Worm (Caenorhabditis elegans): ENCODE measurements around the gene trpp-3.

The trpp-3 gene

DNA sequence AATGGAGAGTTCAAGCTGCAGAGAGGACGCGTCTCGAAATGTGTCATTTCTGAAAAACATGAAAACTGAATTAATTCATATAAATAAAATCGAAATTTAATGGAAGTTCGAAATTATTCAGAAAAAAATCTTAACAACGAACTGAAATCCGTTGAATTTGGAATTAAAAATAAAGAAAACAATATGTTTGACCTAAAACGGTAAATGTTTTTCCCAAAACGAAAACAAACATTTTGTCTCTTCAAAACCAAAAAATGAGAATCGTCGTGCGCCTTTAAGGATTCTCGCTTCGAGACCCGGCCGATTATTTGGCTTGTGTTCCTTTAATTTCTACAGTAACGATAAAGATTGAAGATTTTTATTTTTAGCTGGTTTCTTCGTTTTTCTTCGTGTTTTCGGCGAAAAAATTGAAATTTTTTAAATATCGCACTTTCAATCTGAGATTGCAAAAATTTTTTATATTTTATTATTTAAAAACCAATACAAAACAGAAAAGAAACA is 34.1 kb downstream of the trpp-3 start, which contains the start of gene C48B4.7:
TSS of gene C48B4.7 (minus strand) at position 51 of the 501 bp plus-strand sequence.
- no peak for TF ChIP-seq mec-3 (tag; optimal IDR thresholded peaks at IDR 0.05; ENCODE audit: borderline replicate concordance)
- TF ChIP-seq nfya-1 (tag; optimal IDR thresholded peaks at IDR 0.05) = no peak
- TF ChIP-seq lin-11 (tag; optimal IDR thresholded peaks at IDR 0.05) = no peak
- TF ChIP-seq ceh-24 (tag; optimal IDR thresholded peaks at IDR 0.05) = no peak
- no peak for TF ChIP-seq ama-1 (optimal IDR thresholded peaks at IDR 0.05)
- no peak for TF ChIP-seq eyg-1 (tag; optimal IDR thresholded peaks at IDR 0.05)
- TF ChIP-seq fkh-10 (GFP tag; optimal IDR thresholded peaks at IDR 0.05) = no peak
- TF ChIP-seq sox-2 (GFP tag; IDR thresholded peaks at IDR 0.05) = no peak
- no peak for TF ChIP-seq fkh-6 (tag; optimal IDR thresholded peaks at IDR 0.05)
- TF ChIP-seq pha-2 (tag; optimal IDR thresholded peaks at IDR 0.05) = no peak

ce11 chrIII:9561158-9561557 is 35.8 kb downstream of the trpp-3 start, which contains the start of gene C48B4.8:
C48B4.8 (minus strand) TSS chrIII:9561258.
- TF ChIP-seq fkh-10 (GFP tag; optimal IDR thresholded peaks at IDR 0.05) (no peak), sox-2 (GFP tag; IDR thresholded peaks at IDR 0.05) (no peak), C08G9.2 (tag; optimal IDR thresholded peaks at IDR 0.05) (no peak), ttx-3 (tag; optimal IDR thresholded peaks at IDR 0.05) (no peak), ama-1 (optimal IDR thresholded peaks at IDR 0.05) (no peak), ets-4 (tag; optimal IDR thresholded peaks at IDR 0.05) (no peak), ceh-24 (tag; optimal IDR thresholded peaks at IDR 0.05) (no peak), lim-6 (tag; optimal IDR thresholded peaks at IDR 0.05) (no peak), pros-1 (tag; optimal IDR thresholded peaks at IDR 0.05) (no peak), F13H6.1 (tag; optimal IDR thresholded peaks at IDR 0.05) (no peak), unc-55 (GFP tag; optimal IDR thresholded peaks at IDR 0.05) (no peak), unc-3 (GFP tag; conservative IDR thresholded peaks at IDR 0.05) (no peak), unc-3 (tag; optimal IDR thresholded peaks at IDR 0.05) (no peak), hlh-15 (tag; optimal IDR thresholded peaks at IDR 0.05) (no peak), Y22D7AL.16 (tag; optimal IDR thresholded peaks at IDR 0.05) (no peak), ref-2 (tag; optimal IDR thresholded peaks at IDR 0.05) (no peak), nhr-11 (tag; optimal IDR thresholded peaks at IDR 0.05) (no peak)

DNA sequence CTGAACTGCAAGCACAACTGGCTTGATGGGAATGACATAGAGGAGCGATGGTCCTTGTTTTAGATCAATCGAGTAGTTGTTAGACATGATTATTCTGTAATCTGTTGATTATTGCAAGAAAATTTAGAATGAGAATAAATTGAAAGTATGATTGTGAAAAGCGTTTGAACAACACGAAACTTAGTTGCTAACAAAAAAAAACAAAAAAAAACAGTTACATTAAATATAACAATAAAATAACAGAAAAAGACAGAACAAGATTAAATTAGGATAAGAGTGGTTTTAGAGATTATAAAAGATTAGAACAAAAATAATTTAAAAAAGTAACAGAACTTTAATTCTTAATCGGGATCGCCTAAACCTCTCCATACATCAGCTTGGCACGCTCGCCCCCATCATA is 37.9 kb downstream of the trpp-3 start, which contains the start of gene C48B4.9:
TSS of gene C48B4.9 (minus strand) at position 101 of the 400 bp plus-strand sequence.
- TF ChIP-seq unc-86 (tag; optimal IDR thresholded peaks at IDR 0.05) = no peak
- no peak for TF ChIP-seq lim-6 (tag; optimal IDR thresholded peaks at IDR 0.05)

DNA sequence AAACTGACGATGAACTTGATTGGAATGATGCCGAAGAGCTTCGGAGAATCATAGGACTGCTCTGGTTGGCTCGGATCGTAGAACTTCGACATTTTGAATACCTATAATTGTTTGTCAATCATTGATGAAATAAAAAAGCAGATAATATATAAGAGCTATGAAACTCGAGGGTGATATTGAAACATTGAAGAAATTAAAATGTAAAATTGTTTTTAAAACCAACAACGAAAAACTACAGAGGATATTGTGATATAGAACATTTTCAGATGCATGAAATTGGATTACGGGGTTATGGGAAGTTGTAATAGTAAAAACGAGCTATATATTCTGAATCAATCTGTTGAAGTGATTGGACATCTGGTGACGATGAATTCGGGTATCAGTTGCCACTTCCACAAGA is 39.1 kb downstream of the trpp-3 start, which contains the start of gene C48B4.10:
TSS of gene C48B4.10 (minus strand) at position 101 of the 400 bp plus-strand sequence.
- TF ChIP-seq nhr-11 (tag; optimal IDR thresholded peaks at IDR 0.05) (no peak), ceh-9 (tag; optimal IDR thresholded peaks at IDR 0.05) (no peak), hlh-8 (tag; optimal IDR thresholded peaks at IDR 0.05) (no peak), ceh-22 (tag; optimal IDR thresholded peaks at IDR 0.05) (no peak), ceh-45 (GFP tag; IDR thresholded peaks at IDR 0.05) (no peak), Y22D7AL.16 (tag; optimal IDR thresholded peaks at IDR 0.05) (no peak), pros-1 (tag; optimal IDR thresholded peaks at IDR 0.05) (no peak), pax-1 (tag; optimal IDR thresholded peaks at IDR 0.05) (no peak), unc-55 (GFP tag; optimal IDR thresholded peaks at IDR 0.05) (no peak), pha-2 (tag; optimal IDR thresholded peaks at IDR 0.05) (no peak), hlh-30 (tag; optimal IDR thresholded peaks at IDR 0.05; ENCODE audit: insufficient read depth) (no peak), gmeb-2 (tag; optimal IDR thresholded peaks at IDR 0.05) (no peak)

DNA sequence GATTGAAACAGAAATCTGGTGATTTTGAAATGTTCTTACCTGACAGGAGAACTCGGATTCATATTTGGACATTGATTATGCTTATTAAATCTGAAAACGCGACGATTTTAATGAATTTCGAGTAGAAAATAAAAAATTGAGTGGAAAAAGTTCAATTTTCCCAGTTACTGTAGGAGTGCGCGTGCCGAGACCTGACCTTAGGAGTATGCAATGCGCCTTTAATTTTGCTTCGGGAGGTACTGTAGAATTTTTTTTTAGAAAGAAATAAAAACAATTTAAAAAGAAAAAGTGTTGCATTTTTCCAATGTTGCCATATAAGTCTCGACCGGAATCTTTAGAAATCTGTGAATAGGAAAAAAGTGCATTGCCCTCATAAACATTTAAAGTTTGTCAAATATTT is 40.6 kb downstream of the trpp-3 start, which contains the start of gene C48B4.11:
TSS of gene C48B4.11 (minus strand) at position 143 of the 400 bp plus-strand sequence.
- TF ChIP-seq nhr-232 (tag; optimal IDR thresholded peaks at IDR 0.05) = no peak

DNA sequence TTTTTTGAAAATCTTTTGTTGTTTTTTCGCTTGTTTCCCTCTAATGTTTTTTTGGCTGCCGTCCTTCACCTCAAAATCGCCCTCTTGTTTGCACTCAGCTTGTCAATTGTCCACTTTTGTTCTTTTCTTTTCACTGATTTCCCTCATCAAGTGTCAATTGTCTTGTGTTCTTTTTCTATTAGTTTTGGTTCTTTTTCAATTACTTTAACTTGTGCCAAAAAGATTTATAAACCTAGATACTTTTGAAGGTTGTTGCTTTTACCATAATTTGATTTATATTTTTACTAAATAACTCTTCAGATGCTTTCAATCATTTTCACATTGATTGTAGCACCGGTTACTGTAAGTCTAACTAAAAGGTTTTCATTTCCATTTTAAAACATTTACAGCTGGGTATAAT is 43.1 kb downstream of the trpp-3 start, which contains the start of gene C48B4.13:
TSS of gene C48B4.13 (plus strand) at position 301 of the 400 bp plus-strand sequence.
- TF ChIP-seq ttx-3 (tag; optimal IDR thresholded peaks at IDR 0.05) = no peak
- no peak for TF ChIP-seq ztf-16 (tag; optimal IDR thresholded peaks at IDR 0.05)
- no peak for TF ChIP-seq madf-2 (tag; optimal IDR thresholded peaks at IDR 0.05)
- no peak for TF ChIP-seq C38D4.7 (GFP tag; optimal IDR thresholded peaks at IDR 0.05)
- TF ChIP-seq che-1 (tag; optimal IDR thresholded peaks at IDR 0.05) = no peak
- TF ChIP-seq zip-5 (tag; optimal IDR thresholded peaks at IDR 0.05) = no peak
- no peak for TF ChIP-seq pax-1 (tag; optimal IDR thresholded peaks at IDR 0.05)
- TF ChIP-seq pha-4 (tag; optimal IDR thresholded peaks at IDR 0.05) = no peak
- TF ChIP-seq unc-55 (GFP tag; optimal IDR thresholded peaks at IDR 0.05) = no peak
- no peak for TF ChIP-seq pros-1 (tag; optimal IDR thresholded peaks at IDR 0.05)
- TF ChIP-seq mec-3 (tag; optimal IDR thresholded peaks at IDR 0.05; ENCODE audit: borderline replicate concordance) = no peak
- no peak for TF ChIP-seq sox-2 (GFP tag; IDR thresholded peaks at IDR 0.05)
- no peak for TF ChIP-seq ceh-9 (tag; optimal IDR thresholded peaks at IDR 0.05)

Measured in whole organism, late embryonic.